Fruit fly (Drosophila melanogaster) S2 (cell line): ENCODE measurements around the gene CG11504.

Experiments used
- CG8478 ChIP-seq: fragments of >200 bp; optimal IDR thresholded peaks from 2 replicates; lab custom pipeline; 2018
- CTCF ChIP-seq, 2 experiments: fragments of >200 bp; optimal IDR thresholded peaks; 2 replicates each; lab custom pipeline; 2018

DNA sequence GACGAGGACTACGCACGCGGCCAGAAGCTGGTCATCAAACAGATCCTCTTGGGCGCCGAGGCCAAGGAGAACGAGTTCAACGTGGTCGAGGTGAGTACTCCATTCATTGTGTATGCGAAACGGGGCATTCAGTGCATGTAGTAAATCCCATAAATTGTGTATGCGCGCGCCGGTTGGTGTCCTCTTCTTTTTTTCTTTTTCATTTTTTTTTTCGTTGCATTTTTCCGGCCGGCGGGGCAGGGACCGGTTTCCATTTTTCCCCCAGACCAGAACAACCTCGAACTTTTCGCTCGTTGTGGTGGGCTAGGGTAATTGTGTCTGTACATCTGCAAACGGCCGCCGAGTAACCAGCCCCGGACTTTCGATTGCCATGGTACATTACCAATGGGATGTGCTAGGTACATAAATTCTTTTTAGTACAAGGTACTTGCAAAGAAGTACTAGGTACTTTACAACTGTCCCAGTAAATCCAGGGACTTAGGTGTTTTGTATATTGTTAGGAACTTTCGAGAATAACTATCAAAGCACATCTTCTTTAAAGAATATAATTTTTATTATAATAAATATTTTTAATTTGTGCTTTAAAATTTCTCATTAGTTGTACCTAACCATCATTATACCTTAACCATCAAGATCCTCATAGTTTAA, 7.8 kb downstream of the CG11504 start:
- no peak for TF ChIP-seq CTCF (optimal IDR thresholded peaks at IDR 0.05; lab: Kevin White, UChicago)
- no peak for TF ChIP-seq CG8478 (lab: Kevin White, UChicago)
